ENCODE assay signal across 1 fruit fly cellular context in genomic region chr2L:20645394-20645869, dm6.
TF ChIP-seq lines count a peak whose summit lies in the region.

TSS of gene phr6-4 (minus strand) at chr2L:20645791.
TSS of gene CG2608 (plus strand) at chr2L:20645822.

TF ChIP-seq in whole organism, embryonic, 481 proteins besides CTCF, POLR2A, EP300 and RAD21 (continued from another document and continues in another):
- TF ChIP-seq Hey (tag; optimal IDR thresholded peaks at IDR 0.05; lab: Kevin White, UChicago) (no peak), hb (GFP tag; IDR thresholded peaks at IDR 0.05; lab: Robert Waterston, UW; ENCODE audit: partially characterized antibody) (no peak), dpn (GFP tag; optimal IDR thresholded peaks at IDR 0.05; lab: Kevin White, UChicago) (peak; percentile 86 to 95), CG10267 (tag; optimal IDR thresholded peaks at IDR 0.05; lab: Kevin White, UChicago) (peak; percentile 89), vnd (GFP tag; IDR thresholded peaks at IDR 0.05; lab: Robert Waterston, UW; ENCODE audit: partially characterized antibody) (no peak), bigmax (GFP tag; optimal IDR thresholded peaks at IDR 0.05; lab: Kevin White, UChicago) (no peak), CG3407 (GFP tag; optimal IDR thresholded peaks at IDR 0.05; lab: Kevin White, UChicago) (peak; percentile 84), CG1792 (GFP tag; optimal IDR thresholded peaks at IDR 0.05; lab: Kevin White, UChicago) (peak; percentile 78), Mrtf (GFP tag; IDR thresholded peaks at IDR 0.05; lab: Robert Waterston, UW) (peak; percentile 74), fd102C (GFP tag; optimal IDR thresholded peaks at IDR 0.05; lab: Kevin White, UChicago) (no peak), CG10565 (GFP tag; optimal IDR thresholded peaks at IDR 0.05; lab: Kevin White, UChicago) (peak; percentile 68), pzg (GFP tag; optimal IDR thresholded peaks at IDR 0.05; lab: Kevin White, UChicago) (peak; percentile 37), CG15011 (GFP tag; optimal IDR thresholded peaks at IDR 0.05; lab: Kevin White, UChicago) (peak; percentile 89), chm (GFP tag; IDR thresholded peaks at IDR 0.05; lab: Robert Waterston, UW) (peak; percentile 82), pb (GFP tag; optimal IDR thresholded peaks at IDR 0.05; lab: Kevin White, UChicago) (peak; percentile 51), CG14667 (GFP tag; IDR thresholded peaks at IDR 0.05; lab: Robert Waterston, UW) (peak; percentile 76), tap (tag; optimal IDR thresholded peaks at IDR 0.05; lab: Kevin White, UChicago) (no peak), CG9797 (GFP tag; optimal IDR thresholded peaks at IDR 0.05; lab: Kevin White, UChicago) (peak; percentile 63), en (GFP tag; optimal IDR thresholded peaks at IDR 0.05; lab: Kevin White, UChicago) (peak; percentile 63), CG17359 (tag; optimal IDR thresholded peaks at IDR 0.05; lab: Kevin White, UChicago) (peak; percentile 91), CG11560 (tag; IDR thresholded peaks at IDR 0.05; lab: Robert Waterston, UW) (peak; percentile 69; the same call in 2 of the 3 replicates), disco-r (GFP tag; optimal IDR thresholded peaks at IDR 0.05; lab: Kevin White, UChicago) (peak; percentile 75), CG8290 (GFP tag; optimal IDR thresholded peaks at IDR 0.05; lab: Kevin White, UChicago) (peak; percentile 73), CG8290 (tag; optimal IDR thresholded peaks at IDR 0.05; lab: Kevin White, UChicago) (peak; percentile 60 to 86), trem (tag; optimal IDR thresholded peaks at IDR 0.05; lab: Kevin White, UChicago) (peak; percentile 97), zen (tag; optimal IDR thresholded peaks at IDR 0.05; lab: Kevin White, UChicago) (peak; percentile 80), pho (GFP tag; optimal IDR thresholded peaks at IDR 0.05; lab: Kevin White, UChicago) (peak; percentile 88), CG1832 (GFP tag; optimal IDR thresholded peaks at IDR 0.05; lab: Kevin White, UChicago) (no peak), BEAF-32 (GFP tag; optimal IDR thresholded peaks at IDR 0.05; lab: Kevin White, UChicago) (peak; percentile 25), Drgx (GFP tag; IDR thresholded peaks at IDR 0.05; lab: Robert Waterston, UW) (peak; percentile 91), lov (optimal IDR thresholded peaks at IDR 0.05; lab: Kevin White, UChicago) (no peak), lov (GFP tag; IDR thresholded peaks at IDR 0.05; lab: Robert Waterston, UW) (0 out of 3 replicates have a peak, but pooled peaks have one; percentile 69), lbe (GFP tag; optimal IDR thresholded peaks at IDR 0.05; lab: Kevin White, UChicago) (peak; percentile 78), Side (GFP tag; optimal IDR thresholded peaks at IDR 0.05; lab: Kevin White, UChicago) (peak; percentile 73), amos (GFP tag; IDR thresholded peaks at IDR 0.05; lab: Robert Waterston, UW; ENCODE audit: partially characterized antibody) (no peak), chn (GFP tag; optimal IDR thresholded peaks at IDR 0.05; lab: Kevin White, UChicago) (peak; percentile 90), crol (GFP tag; IDR thresholded peaks at IDR 0.05; lab: Robert Waterston, UW) (0 out of 2 replicates have a peak, but pooled peaks have one; percentile 13), sqz (GFP tag; optimal IDR thresholded peaks at IDR 0.05; lab: Kevin White, UChicago) (peak; percentile 89), salm (tag; optimal IDR thresholded peaks at IDR 0.05; lab: Kevin White, UChicago) (peak; percentile 90), Lpt (GFP tag; optimal IDR thresholded peaks at IDR 0.05; lab: Kevin White, UChicago) (no peak), Dp (GFP tag; optimal IDR thresholded peaks at IDR 0.05; lab: Kevin White, UChicago) (peak; percentile 70), CrebB (tag; optimal IDR thresholded peaks at IDR 0.05; lab: Kevin White, UChicago) (peak; percentile 86), Awh (GFP tag; IDR thresholded peaks at IDR 0.05; lab: Robert Waterston, UW) (peak; percentile 72), H15 (GFP tag; IDR thresholded peaks at IDR 0.05; lab: Robert Waterston, UW) (peak; percentile 67; the same call in 2 of the 3 replicates), stc (GFP tag; IDR thresholded peaks at IDR 0.05; lab: Robert Waterston, UW) (peak; percentile 69), CG7372 (GFP tag; IDR thresholded peaks at IDR 0.05; lab: Robert Waterston, UW) (peak; percentile 84), Hr3 (GFP tag; optimal IDR thresholded peaks at IDR 0.05; lab: Kevin White, UChicago) (peak; percentile 92), CG1603 (tag; optimal IDR thresholded peaks at IDR 0.05; lab: Kevin White, UChicago) (peak; percentile 77), CG12299 (tag; optimal IDR thresholded peaks at IDR 0.05; lab: Kevin White, UChicago) (peak; percentile 91), Kr (GFP tag; optimal IDR thresholded peaks at IDR 0.05; lab: Kevin White, UChicago) (no peak), CG2116 (GFP tag; optimal IDR thresholded peaks at IDR 0.05; lab: Kevin White, UChicago) (peak; percentile 77), ssp (GFP tag; IDR thresholded peaks at IDR 0.05; lab: Robert Waterston, UW) (no peak), CG2199 (GFP tag; IDR thresholded peaks at IDR 0.05; lab: Robert Waterston, UW) (peak; percentile 74; the same call in 2 of the 3 replicates), CG10979 (tag; optimal IDR thresholded peaks at IDR 0.05; lab: Kevin White, UChicago) (peak; percentile 93), nau (GFP tag; optimal IDR thresholded peaks at IDR 0.05; lab: Kevin White, UChicago) (peak; percentile 87), Bdp1 (GFP tag; optimal IDR thresholded peaks at IDR 0.05; lab: Kevin White, UChicago) (peak; percentile 79), CG13296 (GFP tag; optimal IDR thresholded peaks at IDR 0.05; lab: Kevin White, UChicago) (peak; percentile 92), CG10654 (GFP tag; optimal IDR thresholded peaks at IDR 0.05; lab: Kevin White, UChicago) (peak; percentile 89), hbn (GFP tag; IDR thresholded peaks at IDR 0.05; lab: Robert Waterston, UW; ENCODE audit: partially characterized antibody) (no peak), pnt (GFP tag; optimal IDR thresholded peaks at IDR 0.05; lab: Kevin White, UChicago) (peak; percentile 91), Optix (GFP tag; IDR thresholded peaks at IDR 0.05; lab: Robert Waterston, UW) (peak; percentile 60; the same call in 1 of the 3 replicates), grau (tag; optimal IDR thresholded peaks at IDR 0.05; lab: Kevin White, UChicago) (peak; percentile 95), CG3065 (GFP tag; optimal IDR thresholded peaks at IDR 0.05; lab: Kevin White, UChicago) (peak; percentile 86), CG4820 (GFP tag; optimal IDR thresholded peaks at IDR 0.05; lab: Kevin White, UChicago) (peak; percentile 85), CG15601 (tag; optimal IDR thresholded peaks at IDR 0.05; lab: Kevin White, UChicago) (peak; percentile 92), CG7963 (GFP tag; IDR thresholded peaks at IDR 0.05; lab: Robert Waterston, UW; ENCODE audit: partially characterized antibody) (no peak), gcm2 (GFP tag; optimal IDR thresholded peaks at IDR 0.05; lab: Kevin White, UChicago) (peak; percentile 59), sim (GFP tag; IDR thresholded peaks at IDR 0.05; lab: Robert Waterston, UW) (no peak), CG6654 (GFP tag; optimal IDR thresholded peaks at IDR 0.05; lab: Kevin White, UChicago) (peak; percentile 76), crp (GFP tag; optimal IDR thresholded peaks at IDR 0.05; lab: Kevin White, UChicago) (peak; percentile 53 to 89), ac (GFP tag; optimal IDR thresholded peaks at IDR 0.05; lab: Kevin White, UChicago) (peak; percentile 78), E2f2 (GFP tag; IDR thresholded peaks at IDR 0.05; lab: Robert Waterston, UW) (peak; percentile 81), bsh (GFP tag; optimal IDR thresholded peaks at IDR 0.05; lab: Kevin White, UChicago) (peak; percentile 90 to 93), CG13894 (tag; optimal IDR thresholded peaks at IDR 0.05; lab: Kevin White, UChicago) (peak; percentile 88), Xrp1 (GFP tag; IDR thresholded peaks at IDR 0.05; lab: Robert Waterston, UW) (peak; percentile 91), Rx (GFP tag; IDR thresholded peaks at IDR 0.05; lab: Robert Waterston, UW) (peak; percentile 58; the same call in 1 of the 2 replicates), CG17829 (tag; optimal IDR thresholded peaks at IDR 0.05; lab: Kevin White, UChicago) (peak; percentile 94), exex (tag; optimal IDR thresholded peaks at IDR 0.05; lab: Kevin White, UChicago) (peak; percentile 68), lola (GFP tag; optimal IDR thresholded peaks at IDR 0.05; lab: Kevin White, UChicago) (peak in 1 of 3 experiments; percentile 94), CG10274 (GFP tag; optimal IDR thresholded peaks at IDR 0.05; lab: Kevin White, UChicago) (peak; percentile 72), Sox102F (GFP tag; optimal IDR thresholded peaks at IDR 0.05; lab: Kevin White, UChicago) (peak; percentile 92), CG9932 (GFP tag; IDR thresholded peaks at IDR 0.05; lab: Robert Waterston, UW) (peak; percentile 92), jigr1 (GFP tag; IDR thresholded peaks at IDR 0.05; lab: Robert Waterston, UW) (peak; percentile 71; the same call in 1 of the 3 replicates), sima (GFP tag; optimal IDR thresholded peaks at IDR 0.05; lab: Kevin White, UChicago) (peak; percentile 24), CG32772 (GFP tag; IDR thresholded peaks at IDR 0.05; lab: Robert Waterston, UW) (peak; percentile 83), CG11085 (GFP tag; IDR thresholded peaks at IDR 0.05; lab: Robert Waterston, UW) (peak; percentile 77), run (tag; optimal IDR thresholded peaks at IDR 0.05; lab: Kevin White, UChicago) (peak; percentile 88), HmgD (GFP tag; optimal IDR thresholded peaks at IDR 0.05; lab: Kevin White, UChicago) (peak; percentile 60), pita (GFP tag; optimal IDR thresholded peaks at IDR 0.05; lab: Kevin White, UChicago) (no peak), CG2120 (GFP tag; optimal IDR thresholded peaks at IDR 0.05; lab: Kevin White, UChicago) (peak; percentile 95), Ptx1 (GFP tag; IDR thresholded peaks at IDR 0.05; lab: Robert Waterston, UW) (peak; percentile 87), tll (GFP tag; optimal IDR thresholded peaks at IDR 0.05; lab: Kevin White, UChicago) (no peak), ewg (GFP tag; optimal IDR thresholded peaks at IDR 0.05; lab: Kevin White, UChicago) (peak; percentile 80), Myb (GFP tag; optimal IDR thresholded peaks at IDR 0.05; lab: Kevin White, UChicago) (peak; percentile 72), her (GFP tag; optimal IDR thresholded peaks at IDR 0.05; lab: Kevin White, UChicago) (peak; percentile 65), CG6175 (GFP tag; IDR thresholded peaks at IDR 0.05; lab: Robert Waterston, UW) (peak; percentile 68), Dip2 (GFP tag; IDR thresholded peaks at IDR 0.05; lab: Robert Waterston, UW) (no peak), CG7987 (GFP tag; optimal IDR thresholded peaks at IDR 0.05; lab: Kevin White, UChicago) (peak; percentile 81), CG9817 (tag; optimal IDR thresholded peaks at IDR 0.05; lab: Kevin White, UChicago) (peak; percentile 90), MESR4 (GFP tag; optimal IDR thresholded peaks at IDR 0.05; lab: Kevin White, UChicago) (peak; percentile 22), CG32532 (GFP tag; IDR thresholded peaks at IDR 0.05; lab: Robert Waterston, UW) (peak; percentile 90), oc (tag; optimal IDR thresholded peaks at IDR 0.05; lab: Kevin White, UChicago) (no peak), dmrt99B (tag; optimal IDR thresholded peaks at IDR 0.05; lab: Kevin White, UChicago) (peak; percentile 93), CG6765 (GFP tag; optimal IDR thresholded peaks at IDR 0.05; lab: Kevin White, UChicago) (peak; percentile 85), CG5180 (GFP tag; optimal IDR thresholded peaks at IDR 0.05; lab: Kevin White, UChicago) (peak; percentile 71), Rfx (GFP tag; IDR thresholded peaks at IDR 0.05; lab: Robert Waterston, UW) (peak; percentile 87), HLHmδ (GFP tag; optimal IDR thresholded peaks at IDR 0.05; lab: Kevin White, UChicago) (no peak), Neu2 (GFP tag; optimal IDR thresholded peaks at IDR 0.05; lab: Kevin White, UChicago; ENCODE audit: borderline replicate concordance) (no peak), CG12659 (GFP tag; optimal IDR thresholded peaks at IDR 0.05; lab: Kevin White, UChicago) (peak; percentile 96), PHDP (tag; optimal IDR thresholded peaks at IDR 0.05; lab: Kevin White, UChicago) (peak; percentile 96), C15 (GFP tag; IDR thresholded peaks at IDR 0.05; lab: Robert Waterston, UW) (peak; percentile 69; the same call in 1 of the 3 replicates), CG34422 (GFP tag; IDR thresholded peaks at IDR 0.05; lab: Robert Waterston, UW) (peak; percentile 73; the same call in 1 of the 3 replicates), sens (GFP tag; lab: Kevin White, UChicago) (peak; percentile 98), p53 (GFP tag; optimal IDR thresholded peaks at IDR 0.05; lab: Kevin White, UChicago) (peak; percentile 62), jing (GFP tag; optimal IDR thresholded peaks at IDR 0.05; lab: Kevin White, UChicago) (peak; percentile 75), Trl (optimal IDR thresholded peaks at IDR 0.05; lab: Kevin White, UChicago) (no peak), Trl (GFP tag; optimal IDR thresholded peaks at IDR 0.05; lab: Kevin White, UChicago) (peak; percentile 86), usp (GFP tag; optimal IDR thresholded peaks at IDR 0.05; lab: Kevin White, UChicago) (no peak), Deaf1 (tag; optimal IDR thresholded peaks at IDR 0.05; lab: Kevin White, UChicago) (peak; percentile 77), ab (GFP tag; optimal IDR thresholded peaks at IDR 0.05; lab: Kevin White, UChicago) (peak; percentile 57), Atf-2 (GFP tag; optimal IDR thresholded peaks at IDR 0.05; lab: Kevin White, UChicago) (peak; percentile 92), ems (GFP tag; optimal IDR thresholded peaks at IDR 0.05; lab: Kevin White, UChicago) (peak; percentile 87), CG10366 (GFP tag; IDR thresholded peaks at IDR 0.05; lab: Robert Waterston, UW) (peak; percentile 82), CG8478 (optimal IDR thresholded peaks at IDR 0.05; lab: Kevin White, UChicago) (no peak), CG6272 (GFP tag; IDR thresholded peaks at IDR 0.05; lab: Robert Waterston, UW) (peak; percentile 76), caup (GFP tag; optimal IDR thresholded peaks at IDR 0.05; lab: Kevin White, UChicago; ENCODE audit: severe bottlenecking) (peak; percentile 92), CG6791 (GFP tag; IDR thresholded peaks at IDR 0.05; lab: Robert Waterston, UW; ENCODE audit: partially characterized antibody) (no peak), Sin3A (optimal IDR thresholded peaks at IDR 0.05; lab: Kevin White, UChicago) (no peak), CG17912 (GFP tag; optimal IDR thresholded peaks at IDR 0.05; lab: Kevin White, UChicago) (no peak), Hr78 (GFP tag; optimal IDR thresholded peaks at IDR 0.05; lab: Kevin White, UChicago) (no peak), emc (GFP tag; optimal IDR thresholded peaks at IDR 0.05; lab: Kevin White, UChicago) (peak; percentile 62)
